Worm (Caenorhabditis elegans) whole organism, late embryonic: ENCODE results near the gene otpl-8.

Source experiments
- C38D4.7 ChIP-seq: fragments of 200-800 bp; sonication (Bioruptor generic); optimal IDR thresholded peaks from 2 replicates; lab custom pipeline; 2018; ENCODE audit warnings: mild to moderate bottlenecking, missing genetic modification characterization, moderate library complexity, missing compliant biosample characterization
- F13H6.1 ChIP-seq: sonication (generic microtip); optimal IDR thresholded peaks from 2 replicates; lab custom pipeline; 2016; ENCODE audit warnings: missing genetic modification characterization, missing compliant biosample characterization
- K02D7.2 ChIP-seq: sonication (generic microtip); optimal IDR thresholded peaks from 2 replicates; lab custom pipeline; 2017; ENCODE audit warnings: mild to moderate bottlenecking, missing genetic modification characterization, missing compliant biosample characterization
- T23F11.4 ChIP-seq: fragments of 200-800 bp; sonication (Bioruptor generic); optimal IDR thresholded peaks from 2 replicates; lab custom pipeline; 2018; ENCODE audit warnings: mild to moderate bottlenecking, missing genetic modification characterization, missing compliant biosample characterization
- ceh-18 ChIP-seq: sonication (generic microtip); optimal IDR thresholded peaks from 2 replicates; lab custom pipeline; 2016; ENCODE audit warnings: missing genetic modification characterization, missing compliant biosample characterization
- ceh-22 ChIP-seq: sonication (generic microtip); optimal IDR thresholded peaks from 2 replicates; lab custom pipeline; 2017; ENCODE audit warnings: missing biosample characterization, missing genetic modification characterization
- ceh-30 ChIP-seq: fragments of 150-350 bp; optimal IDR thresholded peaks from 2 replicates; lab custom pipeline; 2014; ENCODE audit warnings: missing biosample characterization, missing genetic modification characterization
- ceh-31 ChIP-seq: sonication (generic microtip); optimal IDR thresholded peaks from 2 replicates; lab custom pipeline; 2016; ENCODE audit warnings: missing genetic modification characterization, missing compliant biosample characterization
- ceh-34 ChIP-seq: sonication (generic microtip); optimal IDR thresholded peaks from 2 replicates; lab custom pipeline; 2016; ENCODE audit warnings: mild to moderate bottlenecking, missing genetic modification characterization, missing compliant biosample characterization
- ceh-48 ChIP-seq: sonication (generic microtip); optimal IDR thresholded peaks from 2 replicates; lab custom pipeline; 2016; ENCODE audit warnings: missing genetic modification characterization, inconsistent platforms, missing compliant biosample characterization
- ceh-6 ChIP-seq: fragments of 200-800 bp; sonication (Bioruptor generic); optimal IDR thresholded peaks from 2 replicates; lab custom pipeline; 2018; ENCODE audit warnings: mild to moderate bottlenecking, missing genetic modification characterization, missing compliant biosample characterization
- ceh-9 ChIP-seq: sonication (generic microtip); optimal IDR thresholded peaks from 2 replicates; lab custom pipeline; 2016; ENCODE audit warnings: mild to moderate bottlenecking, missing genetic modification characterization, inconsistent platforms, missing compliant biosample characterization
- che-1 ChIP-seq: sonication (generic microtip); optimal IDR thresholded peaks from 2 replicates; lab custom pipeline; 2016; ENCODE audit warnings: mild to moderate bottlenecking, missing genetic modification characterization, missing compliant biosample characterization
- dmd-4 ChIP-seq: sonication (generic microtip); optimal IDR thresholded peaks from 2 replicates; lab custom pipeline; 2016; ENCODE audit warnings: borderline replicate concordance, missing genetic modification characterization, missing compliant biosample characterization
- elt-2 ChIP-seq: sonication (generic microtip); optimal IDR thresholded peaks from 2 replicates; lab custom pipeline; 2016; ENCODE audit warnings: missing genetic modification reagents, missing genetic modification characterization, missing compliant biosample characterization
- eyg-1 ChIP-seq: sonication (generic microtip); optimal IDR thresholded peaks from 2 replicates; lab custom pipeline; 2016; ENCODE audit warnings: missing genotype, missing genetic modification characterization, missing compliant biosample characterization
- fax-1 ChIP-seq: sonication (generic microtip); optimal IDR thresholded peaks from 2 replicates; lab custom pipeline; 2016; ENCODE audit warnings: missing genotype, missing genetic modification characterization, missing compliant biosample characterization
- hlh-13 ChIP-seq: fragments of 200-800 bp; sonication (Bioruptor generic); optimal IDR thresholded peaks from 2 replicates; lab custom pipeline; 2018; ENCODE audit warnings: mild to moderate bottlenecking, missing genetic modification characterization, missing compliant biosample characterization
- hlh-15 ChIP-seq: sonication (generic microtip); optimal IDR thresholded peaks from 2 replicates; lab custom pipeline; 2016; ENCODE audit warnings: missing genetic modification characterization, missing compliant biosample characterization
- hlh-30 ChIP-seq: sonication (generic microtip); optimal IDR thresholded peaks from 2 replicates; lab custom pipeline; 2017; ENCODE audit warnings: antibody characterized with exemption, missing genetic modification characterization, missing compliant biosample characterization; ENCODE audit not compliant: insufficient read depth
- hlh-6 ChIP-seq: sonication (generic microtip); optimal IDR thresholded peaks from 2 replicates; lab custom pipeline; 2016; ENCODE audit warnings: missing genotype, missing genetic modification characterization, missing compliant biosample characterization
- hlh-8 ChIP-seq: sonication (generic microtip); optimal IDR thresholded peaks from 2 replicates; lab custom pipeline; 2016; ENCODE audit warnings: missing genotype, missing genetic modification characterization, missing compliant biosample characterization
- lin-11 ChIP-seq: fragments of 200-800 bp; sonication (Bioruptor generic); optimal IDR thresholded peaks from 2 replicates; lab custom pipeline; 2018; ENCODE audit warnings: mild to moderate bottlenecking, missing genetic modification characterization, missing compliant biosample characterization
- nfya-1 ChIP-seq: sonication (generic microtip); optimal IDR thresholded peaks from 2 replicates; lab custom pipeline; 2017; ENCODE audit warnings: missing genetic modification characterization, mild to moderate bottlenecking, missing compliant biosample characterization, antibody characterized with exemption, moderate library complexity
- nhr-232 ChIP-seq: sonication (generic microtip); optimal IDR thresholded peaks from 2 replicates; lab custom pipeline; 2016; ENCODE audit warnings: missing genetic modification characterization, missing compliant biosample characterization
- npax-4 ChIP-seq: sonication (generic microtip); optimal IDR thresholded peaks from 2 replicates; lab custom pipeline; 2016; ENCODE audit warnings: missing genetic modification characterization, missing compliant biosample characterization
- odd-2 ChIP-seq: sonication (generic microtip); optimal IDR thresholded peaks from 2 replicates; lab custom pipeline; 2017; ENCODE audit warnings: antibody characterized with exemption, mild to moderate bottlenecking, missing genetic modification characterization, missing compliant biosample characterization
- pat-9 ChIP-seq: fragments of 200-800 bp; sonication (Bioruptor generic); optimal IDR thresholded peaks from 2 replicates; lab custom pipeline; 2018; ENCODE audit warnings: mild to moderate bottlenecking, missing genetic modification characterization, moderate library complexity, missing compliant biosample characterization
- pax-1 ChIP-seq: fragments of 150-350 bp; optimal IDR thresholded peaks from 2 replicates; lab custom pipeline; 2014; ENCODE audit warnings: missing biosample characterization, missing genetic modification characterization
- pha-2 ChIP-seq: sonication (generic microtip); optimal IDR thresholded peaks from 2 replicates; lab custom pipeline; 2017; ENCODE audit warnings: mild to moderate bottlenecking, missing genetic modification characterization, missing compliant biosample characterization
- pha-4 ChIP-seq: fragments of 150-350 bp; optimal IDR thresholded peaks from 2 replicates; lab custom pipeline; 2018; ENCODE audit warnings: missing biosample characterization, missing genetic modification reagents, missing genetic modification characterization
- pros-1 ChIP-seq: fragments of 150-350 bp; optimal IDR thresholded peaks from 2 replicates; lab custom pipeline; 2014; ENCODE audit warnings: missing biosample characterization, missing genetic modification reagents, missing genetic modification characterization
- rnt-1 ChIP-seq: sonication (generic microtip); optimal IDR thresholded peaks from 2 replicates; lab custom pipeline; 2016; ENCODE audit warnings: missing genetic modification characterization, missing compliant biosample characterization
- sox-2 ChIP-seq: fragments of 200-800 bp; sonication (Bioruptor generic); IDR thresholded peaks from 2 replicates; pipeline ENCODE4 v1.3.6; 2022; ENCODE audit warnings: missing genetic modification reagents, missing genetic modification characterization, missing compliant biosample characterization
- ttx-3 ChIP-seq: sonication (generic microtip); optimal IDR thresholded peaks from 2 replicates; lab custom pipeline; 2016; ENCODE audit warnings: missing genetic modification reagents, missing genetic modification characterization, missing compliant biosample characterization
- unc-3 ChIP-seq, 2 experiments: fragments of 200-800 bp in 1 of 2; sonication (Bioruptor generic) in 1 of 2; sonication (generic microtip) in 1 of 2; conservative IDR thresholded peaks in 1 of 2; optimal IDR thresholded peaks in 1 of 2; 2 replicates each; pipeline versions ENCODE4 v1.3.6 to Lab custom; 2016 to 2022; ENCODE audit warnings: missing compliant biosample characterization in 2 of 2, missing genetic modification characterization in 2 of 2, missing genetic modification reagents in 1 of 2
- unc-42 ChIP-seq: sonication (generic microtip); optimal IDR thresholded peaks from 2 replicates; lab custom pipeline; 2016; ENCODE audit warnings: missing genotype, missing genetic modification characterization, missing compliant biosample characterization
- unc-86 ChIP-seq: sonication (generic microtip); optimal IDR thresholded peaks from 2 replicates; lab custom pipeline; 2016; ENCODE audit warnings: missing genetic modification characterization, missing compliant biosample characterization

The otpl-8 gene

ce11 chrX:12252189-12252588 lies 18.6 kb downstream of the otpl-8 start:
- TF ChIP-seq nfya-1: no peak
- no peak for TF ChIP-seq ceh-48 (tag; lab: Kevin White, UChicago)
- no peak for TF ChIP-seq ceh-31 (tag; lab: Kevin White, UChicago)
- TF ChIP-seq che-1 (tag; lab: Kevin White, UChicago): no peak
- TF ChIP-seq npax-4: no peak
- TF ChIP-seq hlh-13 (GFP tag; lab: Kevin White, UChicago): no peak
- no peak for TF ChIP-seq rnt-1 (tag; lab: Kevin White, UChicago)
- TF ChIP-seq unc-42 (tag; lab: Kevin White, UChicago): peak; percentile 45
- no peak for TF ChIP-seq hlh-30

- no peak for TF ChIP-seq odd-2
- peak; percentile 40 for TF ChIP-seq rnt-1 (tag; lab: Kevin White, UChicago)
Measured at ce11 chrX:12248140-12248539, 22.6 kb downstream of the otpl-8 start.

ce11 chrX:12242902-12243301 lies 27.8 kb downstream of the otpl-8 start:
- TF ChIP-seq hlh-8 (tag; lab: Kevin White, UChicago) (no peak), unc-3 (GFP tag; conservative IDR thresholded peaks at IDR 0.05; lab: Robert Waterston, UW) (no peak), unc-3 (tag; optimal IDR thresholded peaks at IDR 0.05; lab: Kevin White, UChicago) (no peak), pha-2 (tag; lab: Kevin White, UChicago) (no peak), ceh-34 (tag; lab: Kevin White, UChicago) (no peak), sox-2 (GFP tag; lab: Robert Waterston, UW) (no peak), ceh-6 (GFP tag; lab: Kevin White, UChicago) (no peak), ceh-18 (tag; lab: Kevin White, UChicago) (no peak), eyg-1 (tag; lab: Kevin White, UChicago) (no peak), pha-4 (tag; lab: Kevin White, UChicago) (no peak), lin-11 (no peak), elt-2 (tag; lab: Kevin White, UChicago) (no peak), nhr-232 (tag; lab: Kevin White, UChicago) (no peak), pat-9 (no peak), hlh-15 (tag; lab: Kevin White, UChicago) (no peak)

- TF ChIP-seq ttx-3 (no peak), odd-2 (no peak), T23F11.4 (GFP tag; lab: Kevin White, UChicago) (no peak), ceh-22 (no peak), pros-1 (tag; lab: Kevin White, UChicago) (no peak)
Measured at ce11 chrX:12241457-12241856, 29.3 kb downstream of the otpl-8 start, which contains the start of gene cest-3. Gene cest-3 (plus strand): TSS chrX:12241646.

ce11 chrX:12235388-12235787 lies 35.4 kb downstream of the otpl-8 start, which contains the start of gene C23H4.6:
Gene C23H4.6 (plus strand): TSS chrX:12235606.
- TF ChIP-seq ceh-30 (tag; lab: Kevin White, UChicago) (no peak), C38D4.7 (GFP tag; lab: Kevin White, UChicago) (no peak), hlh-6 (tag; lab: Kevin White, UChicago) (no peak), sox-2 (GFP tag; lab: Robert Waterston, UW) (no peak), unc-86 (tag; lab: Kevin White, UChicago) (no peak), dmd-4 (tag; lab: Kevin White, UChicago) (no peak), ceh-9 (tag; lab: Kevin White, UChicago) (no peak), fax-1 (tag; lab: Kevin White, UChicago) (no peak), F13H6.1 (tag; lab: Kevin White, UChicago) (no peak), rnt-1 (tag; lab: Kevin White, UChicago) (no peak), pha-4 (tag; lab: Kevin White, UChicago) (no peak), K02D7.2 (tag; lab: Kevin White, UChicago) (no peak), pax-1 (tag; lab: Kevin White, UChicago) (no peak), odd-2 (no peak)
